Fruit fly (Drosophila melanogaster) whole organism: Measurements from ENCODE around the gene CG7276.

Source experiments
- Dll ChIP-seq: fragments of >200 bp; optimal IDR thresholded peaks from 2 replicates; lab custom pipeline; 2017
- pan ChIP-seq: fragments of >200 bp; optimal IDR thresholded peaks from 2 replicates; lab custom pipeline; 2017
- psq ChIP-seq: fragments of >200 bp; optimal IDR thresholded peaks from 2 replicates; lab custom pipeline; 2017

DNA sequence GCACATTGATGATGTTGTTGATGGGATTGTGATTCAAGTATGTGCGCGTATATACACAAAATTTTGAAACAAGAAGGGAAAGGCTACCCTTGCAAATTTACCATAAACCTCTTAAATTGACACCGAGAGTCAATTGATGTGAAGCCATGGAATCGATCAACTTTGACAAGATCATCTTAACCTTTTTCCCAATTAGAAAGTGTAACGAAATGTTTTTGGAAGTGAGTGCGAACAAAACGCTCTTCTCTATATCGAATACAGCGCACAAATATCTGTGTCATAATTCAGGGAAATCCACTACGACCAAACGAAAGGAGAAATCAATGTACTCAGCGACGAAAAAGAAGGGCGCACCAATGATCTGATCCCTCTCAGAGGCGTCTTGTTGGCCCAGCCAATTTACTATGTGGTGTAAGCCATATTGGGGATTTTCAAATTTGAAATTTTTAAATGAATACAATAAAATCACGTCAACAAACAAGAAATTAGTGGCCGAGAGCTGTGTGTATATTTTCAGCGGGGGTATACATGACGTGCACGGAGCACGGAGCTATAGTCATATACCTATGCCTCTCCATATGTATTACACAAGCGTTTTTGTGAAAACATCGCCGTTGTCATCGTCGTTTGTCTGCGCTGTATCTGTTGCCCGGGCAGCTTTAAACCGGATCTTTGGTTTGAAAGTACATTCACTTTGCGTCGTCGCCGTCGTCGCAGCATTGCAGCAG, 35.6 kb downstream of the CG7276 start:
- TF ChIP-seq Dll (no peak), psq (lab: Kevin White, UChicago) (no peak), pan (lab: Kevin White, UChicago) (no peak)
